Worm (Caenorhabditis elegans) whole organism, young adult: ENCODE measurements around the gene srh-240.

Source experiments
- Y53G8AR.9 ChIP-seq: fragments of 200-800 bp; sonication (Bioruptor generic); conservative IDR thresholded peaks from 2 replicates; pipeline ENCODE4 v1.3.6; 2022; ENCODE audit warnings: missing genetic modification reagents, missing genetic modification characterization, missing compliant biosample characterization
- athp-1 ChIP-seq: sonication (generic microtip); optimal IDR thresholded peaks from 2 replicates; lab custom pipeline; 2017; ENCODE audit warnings: mild to moderate bottlenecking, missing genetic modification characterization, missing compliant biosample characterization
- bed-1 ChIP-seq: fragments of 200-800 bp; sonication (Bioruptor generic); IDR thresholded peaks from 2 replicates; pipeline ENCODE4 v1.3.6; 2022; ENCODE audit warnings: missing genetic modification reagents, missing genetic modification characterization, missing compliant biosample characterization
- hmg-1.2 ChIP-seq: fragments of 200-800 bp; sonication (Bioruptor generic); IDR thresholded peaks from 2 replicates; pipeline ENCODE4 v1.3.6; 2022; ENCODE audit warnings: missing genetic modification reagents, missing genetic modification characterization, missing compliant biosample characterization
- hsf-1 ChIP-seq: fragments of 200-800 bp; sonication (Bioruptor generic); IDR thresholded peaks from 2 replicates; pipeline ENCODE4 v1.3.6; 2022; ENCODE audit warnings: missing genetic modification reagents, missing genetic modification characterization, missing compliant biosample characterization
- pha-4 ChIP-seq: fragments of 150-350 bp; sonication (generic microtip); optimal IDR thresholded peaks from 2 replicates; lab custom pipeline; 2014; ENCODE audit warnings: missing biosample characterization, missing genetic modification reagents, missing genetic modification characterization
- unc-130 ChIP-seq: sonication (generic microtip); optimal IDR thresholded peaks from 2 replicates; lab custom pipeline; 2016; ENCODE audit warnings: missing genetic modification reagents, missing genetic modification characterization, missing compliant biosample characterization
- unc-62 ChIP-seq: fragments of 150-350 bp; optimal IDR thresholded peaks from 2 replicates; lab custom pipeline; 2014; ENCODE audit warnings: missing biosample characterization, missing genetic modification reagents, missing genetic modification characterization
- zfh-2 ChIP-seq: fragments of 200-800 bp; sonication (Bioruptor generic); conservative IDR thresholded peaks from 2 replicates; pipeline ENCODE4 v1.3.6; 2022; ENCODE audit warnings: missing genetic modification reagents, missing genetic modification characterization, missing compliant biosample characterization
- ztf-25 ChIP-seq: fragments of 200-800 bp; sonication (Bioruptor generic); IDR thresholded peaks from 2 replicates; pipeline ENCODE4 v1.3.6; 2022; ENCODE audit warnings: missing genetic modification reagents, missing genetic modification characterization, missing compliant biosample characterization

- TF ChIP-seq unc-62 (GFP tag; lab: Kevin White, UChicago) (no peak), hmg-1.2 (GFP tag; lab: Robert Waterston, UW) (no peak), Y53G8AR.9 (GFP tag; lab: Robert Waterston, UW) (no peak), hsf-1 (GFP tag; lab: Robert Waterston, UW) (no peak), pha-4 (no peak), unc-130 (GFP tag; lab: Kevin White, UChicago) (no peak), zfh-2 (GFP tag; lab: Robert Waterston, UW) (no peak), bed-1 (GFP tag; lab: Robert Waterston, UW) (no peak), ztf-25 (no peak), athp-1 (no peak)
Observed at ce11 chrV:2909525-2909924, 44.5 kb downstream of the srh-240 start, which contains the start of gene zmp-3.
